Fruit fly (Drosophila melanogaster): ENCODE data around the gene CG6144.

The CG6144 gene

dm6 chr2L:10466865-10467270 is 21.6 kb upstream of the CG6144 start (continued):
- TF ChIP-seq Doc3 (GFP tag; IDR thresholded peaks at IDR 0.05; ENCODE audit: partially characterized antibody), result no peak
- TF ChIP-seq CG11695 (GFP tag; IDR thresholded peaks at IDR 0.05), result peak; percentile 54; the same call in 2 of the 3 replicates
- TF ChIP-seq NK7.1 (GFP tag; optimal IDR thresholded peaks at IDR 0.05), result peak; percentile 12
- peak; percentile 14; the same call in 1 of the 3 replicates for TF ChIP-seq CG6175 (GFP tag; IDR thresholded peaks at IDR 0.05)
- TF ChIP-seq CG18262 (tag; optimal IDR thresholded peaks at IDR 0.05), result peak; percentile 88
- TF ChIP-seq CG30431 (GFP tag; optimal IDR thresholded peaks at IDR 0.05), result peak; percentile 35
- TF ChIP-seq sd (tag; optimal IDR thresholded peaks at IDR 0.05), result peak; percentile 65
- TF ChIP-seq Blimp-1 (GFP tag; optimal IDR thresholded peaks at IDR 0.05), result peak; percentile 74
- TF ChIP-seq lab (GFP tag; optimal IDR thresholded peaks at IDR 0.05), result peak; percentile 48
- TF ChIP-seq NFAT (GFP tag; IDR thresholded peaks at IDR 0.05), result peak; percentile 14; the same call in 1 of the 2 replicates
- TF ChIP-seq Gug (GFP tag; IDR thresholded peaks at IDR 0.05), result peak; percentile 64; the same call in 3 of the 4 replicates
- peak; percentile 55 for TF ChIP-seq ewg (GFP tag; optimal IDR thresholded peaks at IDR 0.05)
- TF ChIP-seq CG3281 (GFP tag; optimal IDR thresholded peaks at IDR 0.05), result peak; percentile 40
- TF ChIP-seq tin (GFP tag; optimal IDR thresholded peaks at IDR 0.05), result peak; percentile 63
- TF ChIP-seq Nf-YB (GFP tag; optimal IDR thresholded peaks at IDR 0.05), result peak; percentile 32
- peak; percentile 23 for TF ChIP-seq CG8281 (tag; optimal IDR thresholded peaks at IDR 0.05)
- peak; percentile 18 for TF ChIP-seq disco-r (GFP tag; optimal IDR thresholded peaks at IDR 0.05)
- TF ChIP-seq CG1233 (GFP tag; optimal IDR thresholded peaks at IDR 0.05), result peak; percentile 36
- TF ChIP-seq Fer3 (tag; optimal IDR thresholded peaks at IDR 0.05), result peak; percentile 40
- TF ChIP-seq nerfin-1 (tag; optimal IDR thresholded peaks at IDR 0.05), result peak; percentile 50
- TF ChIP-seq sqz (GFP tag; optimal IDR thresholded peaks at IDR 0.05), result peak; percentile 19
- TF ChIP-seq Drgx (GFP tag; IDR thresholded peaks at IDR 0.05), result 0 out of 2 replicates have a peak, but pooled peaks have one; percentile 12
- peak in 1 of 2 experiments; percentile 52 for TF ChIP-seq bsh (GFP tag; optimal IDR thresholded peaks at IDR 0.05)
- TF ChIP-seq gcm (GFP tag; optimal IDR thresholded peaks at IDR 0.05), result no peak
- peak; percentile 76 for TF ChIP-seq Oli (tag; optimal IDR thresholded peaks at IDR 0.05)
- TF ChIP-seq CG4730 (GFP tag; IDR thresholded peaks at IDR 0.05), result no peak
- peak; percentile 33 for TF ChIP-seq CG3407 (GFP tag; optimal IDR thresholded peaks at IDR 0.05)
- peak; percentile 54; the same call in 1 of the 2 replicates for TF ChIP-seq sisA (GFP tag; IDR thresholded peaks at IDR 0.05)
- TF ChIP-seq Hr78 (GFP tag; optimal IDR thresholded peaks at IDR 0.05), result peak in 1 of 2 experiments; percentile 38
- TF ChIP-seq Stat92E (GFP tag; optimal IDR thresholded peaks at IDR 0.05), result peak in 1 of 3 experiments; percentile 43
- peak; percentile 22 for TF ChIP-seq unpg (GFP tag; optimal IDR thresholded peaks at IDR 0.05)
- TF ChIP-seq CG4707 (GFP tag; optimal IDR thresholded peaks at IDR 0.05), result no peak
- TF ChIP-seq NC2α (GFP tag; optimal IDR thresholded peaks at IDR 0.05), result peak; percentile 50
- TF ChIP-seq E2f2 (GFP tag; IDR thresholded peaks at IDR 0.05), result 0 out of 2 replicates have a peak, but pooled peaks have one; percentile 30
- no peak for TF ChIP-seq gro (GFP tag; optimal IDR thresholded peaks at IDR 0.05)
- TF ChIP-seq CG34224 (GFP tag; IDR thresholded peaks at IDR 0.05; ENCODE audit: partially characterized antibody), result no peak
- no peak for TF ChIP-seq Lim3 (GFP tag; IDR thresholded peaks at IDR 0.05)
- peak; percentile 36 for TF ChIP-seq ems (GFP tag; optimal IDR thresholded peaks at IDR 0.05)
- peak; percentile 28 for TF ChIP-seq Mes4 (GFP tag; optimal IDR thresholded peaks at IDR 0.05)
- TF ChIP-seq CG9817 (tag; optimal IDR thresholded peaks at IDR 0.05), result peak; percentile 10
- peak; percentile 97 for TF ChIP-seq Ets65A (GFP tag)
- no peak for TF ChIP-seq CG4282 (GFP tag; optimal IDR thresholded peaks at IDR 0.05)
- TF ChIP-seq crp (GFP tag; optimal IDR thresholded peaks at IDR 0.05), result peak in 1 of 2 experiments; percentile 8
- peak; percentile 42 for TF ChIP-seq CG17385 (GFP tag; optimal IDR thresholded peaks at IDR 0.05)
- peak; percentile 65 for TF ChIP-seq CG6254 (GFP tag; optimal IDR thresholded peaks at IDR 0.05)
- TF ChIP-seq CG8359 (GFP tag; optimal IDR thresholded peaks at IDR 0.05; ENCODE audit: borderline replicate concordance), result peak; percentile 27
- TF ChIP-seq Lhr (GFP tag; optimal IDR thresholded peaks at IDR 0.05), result peak; percentile 16
- TF ChIP-seq Pdp1 (GFP tag; optimal IDR thresholded peaks at IDR 0.05), result peak; percentile 37 to 48

All from whole organism, embryonic.